Fruit fly (Drosophila melanogaster) whole organism, prepupa: ENCODE measurements around the gene CG4582.

Experiments used
- Blimp-1 ChIP-seq: fragments of 200-800 bp; sonication (Bioruptor generic); optimal IDR thresholded peaks from 3 replicates; lab custom pipeline; 2017; ENCODE audit warnings: missing biosample characterization, missing genetic modification characterization, mild to moderate bottlenecking, moderate library complexity, missing genetic modification reagents
- CG11762 ChIP-seq: fragments of 200-800 bp; sonication (Bioruptor generic); optimal IDR thresholded peaks from 3 replicates; lab custom pipeline; 2016; ENCODE audit warnings: missing biosample characterization, missing genetic modification characterization; ENCODE audit not compliant: insufficient read depth
- CG1621 ChIP-seq: fragments of 200-800 bp; sonication (Bioruptor generic); optimal IDR thresholded peaks from 3 replicates; lab custom pipeline; 2018; ENCODE audit warnings: missing biosample characterization, mild to moderate bottlenecking, missing genetic modification characterization
- CG16779 ChIP-seq: fragments of 200-800 bp; sonication (Bioruptor generic); optimal IDR thresholded peaks from 3 replicates; lab custom pipeline; 2017; ENCODE audit warnings: missing biosample characterization, mild to moderate bottlenecking, missing genetic modification characterization
- CG3032 ChIP-seq: fragments of 200-800 bp; optimal IDR thresholded peaks from 2 replicates; lab custom pipeline; 2019; ENCODE audit warnings: missing biosample characterization, mild to moderate bottlenecking, missing genetic modification characterization, moderate library complexity
- CG31627 ChIP-seq: fragments of 200-800 bp; sonication (Bioruptor generic); optimal IDR thresholded peaks from 3 replicates; lab custom pipeline; 2016; ENCODE audit warnings: missing biosample characterization, missing genetic modification characterization
- CG32006 ChIP-seq: fragments of 200-800 bp; sonication (Bioruptor generic); optimal IDR thresholded peaks from 3 replicates; lab custom pipeline; 2017; ENCODE audit warnings: missing biosample characterization, mild to moderate bottlenecking, missing genetic modification characterization
- CG6854 ChIP-seq: fragments of 200-800 bp; sonication (Bioruptor generic); optimal IDR thresholded peaks from 2 replicates; lab custom pipeline; 2017; ENCODE audit warnings: missing biosample characterization, mild to moderate bottlenecking, missing genetic modification characterization
- CG8319 ChIP-seq: fragments of 200-800 bp; sonication (Bioruptor generic); optimal IDR thresholded peaks from 3 replicates; lab custom pipeline; 2016; ENCODE audit warnings: missing biosample characterization, missing genetic modification characterization
- CG8632 ChIP-seq: fragments of 200-800 bp; sonication (Bioruptor generic); optimal IDR thresholded peaks from 3 replicates; lab custom pipeline; 2016; ENCODE audit warnings: missing biosample characterization, missing genetic modification characterization
- CG9139 ChIP-seq: fragments of 200-800 bp; sonication (Bioruptor generic); optimal IDR thresholded peaks from 3 replicates; lab custom pipeline; 2017; ENCODE audit warnings: missing biosample characterization, mild to moderate bottlenecking, missing genetic modification characterization
- Eip93F ChIP-seq: fragments of 200-800 bp; sonication (Bioruptor generic); optimal IDR thresholded peaks from 2 replicates; lab custom pipeline; 2016; ENCODE audit warnings: missing biosample characterization, mild to moderate bottlenecking, missing genetic modification characterization
- Ets21C ChIP-seq: fragments of 200-800 bp; sonication (Bioruptor generic); optimal IDR thresholded peaks from 3 replicates; lab custom pipeline; 2016; ENCODE audit warnings: missing biosample characterization, missing genetic modification characterization
- Hr39 ChIP-seq: fragments of 200-800 bp; sonication (Bioruptor generic); optimal IDR thresholded peaks from 2 replicates; lab custom pipeline; 2016; ENCODE audit warnings: missing biosample characterization, missing genetic modification characterization
- Hr4 ChIP-seq: fragments of 200-800 bp; sonication (Bioruptor generic); optimal IDR thresholded peaks from 3 replicates; lab custom pipeline; 2016; ENCODE audit warnings: missing biosample characterization, missing genetic modification characterization
- Smox ChIP-seq: fragments of 200-800 bp; sonication (Bioruptor generic); optimal IDR thresholded peaks from 3 replicates; lab custom pipeline; 2016; ENCODE audit warnings: missing biosample characterization, missing genetic modification characterization
- achi ChIP-seq: fragments of 200-800 bp; sonication (Bioruptor generic); optimal IDR thresholded peaks from 3 replicates; lab custom pipeline; 2016; ENCODE audit warnings: missing biosample characterization, missing genetic modification characterization
- acj6 ChIP-seq: fragments of 200-800 bp; sonication (Bioruptor generic); optimal IDR thresholded peaks from 3 replicates; lab custom pipeline; 2016; ENCODE audit warnings: missing biosample characterization, missing genetic modification characterization
- dac ChIP-seq: fragments of 200-800 bp; sonication (Bioruptor generic); optimal IDR thresholded peaks from 2 replicates; lab custom pipeline; 2017; ENCODE audit warnings: missing biosample characterization, mild to moderate bottlenecking, missing genetic modification characterization
- esn ChIP-seq: fragments of 200-800 bp; sonication (Bioruptor generic); optimal IDR thresholded peaks from 2 replicates; lab custom pipeline; 2016; ENCODE audit warnings: missing biosample characterization, mild to moderate bottlenecking, missing genetic modification characterization, moderate library complexity
- fd85E ChIP-seq: fragments of 200-800 bp; sonication (Bioruptor generic); optimal IDR thresholded peaks from 3 replicates; lab custom pipeline; 2016; ENCODE audit warnings: missing biosample characterization, missing genetic modification characterization
- fkh ChIP-seq: fragments of 200-800 bp; sonication (Bioruptor generic); optimal IDR thresholded peaks from 3 replicates; lab custom pipeline; 2017; ENCODE audit warnings: missing biosample characterization, mild to moderate bottlenecking, missing genetic modification characterization, moderate library complexity
- ss ChIP-seq, 2 experiments: fragments of 200-800 bp; sonication (Bioruptor generic); optimal IDR thresholded peaks; 2 replicates in 1 of 2; 3 replicates in 1 of 2; lab custom pipeline; 2017 to 2018; ENCODE audit warnings: mild to moderate bottlenecking in 2 of 2, missing biosample characterization in 2 of 2, missing genetic modification characterization in 2 of 2, moderate library complexity in 1 of 2

The CG4582 gene

dm6 chr3R:25531905-25532387 lies 51.0 kb downstream of the CG4582 start (continued):
- TF ChIP-seq Eip93F, result no peak
- peak; percentile 47 for TF ChIP-seq CG31627
- peak; percentile 74 for TF ChIP-seq acj6 (GFP tag; lab: Kevin White, UChicago)
- no peak for TF ChIP-seq CG6854
- peak; percentile 86 for TF ChIP-seq CG16779
- peak; percentile 8 for TF ChIP-seq Ets21C (GFP tag; lab: Kevin White, UChicago)
- TF ChIP-seq CG32006 (GFP tag; lab: Kevin White, UChicago), result peak; percentile 86
- TF ChIP-seq fkh (GFP tag; lab: Kevin White, UChicago), result no peak
- TF ChIP-seq CG1621 (tag; lab: Kevin White, UChicago), result peak; percentile 77
- peak; percentile 82 for TF ChIP-seq dac (GFP tag; lab: Kevin White, UChicago)
- peak; percentile 83 for TF ChIP-seq achi (GFP tag; lab: Kevin White, UChicago)
- TF ChIP-seq CG3032, result peak; percentile 49
- TF ChIP-seq CG8632 (GFP tag; lab: Kevin White, UChicago), result peak; percentile 54
- peak; percentile 84 for TF ChIP-seq Hr4
- peak; percentile 76 for TF ChIP-seq fd85E (GFP tag; lab: Kevin White, UChicago)
- TF ChIP-seq esn (GFP tag; lab: Kevin White, UChicago), result peak; percentile 33
- peak; percentile 51 for TF ChIP-seq Hr39
- no peak for TF ChIP-seq Blimp-1 (GFP tag; lab: Kevin White, UChicago)
- peak; percentile 96 to 98 for TF ChIP-seq ss (GFP tag; optimal IDR thresholded peaks at IDR 0.05; lab: Kevin White, UChicago)
- TF ChIP-seq Smox (GFP tag; lab: Kevin White, UChicago), result no peak
- peak; percentile 87 for TF ChIP-seq CG11762 (GFP tag; lab: Kevin White, UChicago)
- peak; percentile 46 for TF ChIP-seq CG8319 (GFP tag; lab: Kevin White, UChicago)
- peak; percentile 96 for TF ChIP-seq CG9139 (GFP tag; lab: Kevin White, UChicago)
